Fruit fly (Drosophila melanogaster) whole organism, embryonic: Measurements from ENCODE around the gene rols.

ENCODE experiments used
- Abd-B ChIP-seq: fragments of 200-800 bp; sonication (Bioruptor generic); optimal IDR thresholded peaks from 2 replicates; lab custom pipeline; 2018; ENCODE audit warnings: missing biosample characterization, mild to moderate bottlenecking, missing genetic modification characterization, moderate library complexity
- Adf1 ChIP-seq: fragments of 200-800 bp; sonication (Bioruptor generic); IDR thresholded peaks from 2 replicates; pipeline ENCODE4 v1.3.6; 2022; ENCODE audit warnings: missing biosample characterization, missing genetic modification characterization
- Awh ChIP-seq: fragments of 200-800 bp; sonication (Bioruptor generic); IDR thresholded peaks from 2 replicates; pipeline ENCODE4, ENCODE4 v1.3.6; 2022; ENCODE audit warnings: missing biosample characterization, missing genetic modification characterization
- CG11085 ChIP-seq: fragments of 200-800 bp; sonication (Bioruptor generic); IDR thresholded peaks from 2 replicates; pipeline ENCODE4 v1.3.6; 2022; ENCODE audit warnings: missing biosample characterization, missing genetic modification characterization
- CG11247 ChIP-seq: fragments of 200-800 bp; sonication (Bioruptor generic); IDR thresholded peaks from 2 replicates; pipeline ENCODE4 v1.3.6; 2022; ENCODE audit warnings: missing biosample characterization, missing genetic modification characterization
- CG11398 ChIP-seq: fragments of 200-800 bp; sonication (Bioruptor generic); optimal IDR thresholded peaks from 2 replicates; lab custom pipeline; 2016; ENCODE audit warnings: missing biosample characterization, missing genetic modification characterization
- CG11504 ChIP-seq: fragments of 200-800 bp; sonication (Bioruptor generic); optimal IDR thresholded peaks from 3 replicates; lab custom pipeline; 2019; ENCODE audit warnings: missing biosample characterization, mild to moderate bottlenecking, missing genetic modification characterization, moderate library complexity
- CG12236 ChIP-seq: fragments of 200-800 bp; sonication (Bioruptor generic); optimal IDR thresholded peaks from 2 replicates; lab custom pipeline; 2016; ENCODE audit warnings: missing biosample characterization, missing genetic modification characterization
- CG13123 ChIP-seq: fragments of 200-800 bp; sonication (Bioruptor generic); optimal IDR thresholded peaks from 2 replicates; lab custom pipeline; 2016; ENCODE audit warnings: missing biosample characterization, missing genetic modification characterization
- CG13296 ChIP-seq: fragments of 200-800 bp; sonication (Bioruptor generic); optimal IDR thresholded peaks from 3 replicates; lab custom pipeline; 2018; ENCODE audit warnings: missing biosample characterization, mild to moderate bottlenecking, missing genetic modification characterization
- CG16815 ChIP-seq: fragments of 200-800 bp; sonication (Bioruptor generic); optimal IDR thresholded peaks from 3 replicates; lab custom pipeline; 2017; ENCODE audit warnings: missing biosample characterization, mild to moderate bottlenecking, missing genetic modification characterization
- CG17568 ChIP-seq: fragments of 200-800 bp; sonication (Bioruptor generic); optimal IDR thresholded peaks from 2 replicates; lab custom pipeline; 2018; ENCODE audit warnings: missing biosample characterization, mild to moderate bottlenecking, missing genetic modification characterization, moderate library complexity
- CG18011 ChIP-seq: fragments of 200-800 bp; sonication (Bioruptor generic); optimal IDR thresholded peaks from 2 replicates; lab custom pipeline; 2017; ENCODE audit warnings: missing biosample characterization, missing genetic modification characterization, mild to moderate bottlenecking, moderate library complexity, missing genotype
- CG2129 ChIP-seq: fragments of 200-800 bp; sonication (Bioruptor generic); IDR thresholded peaks from 2 replicates; pipeline ENCODE4 v1.3.6; 2022; ENCODE audit warnings: missing biosample characterization, missing genetic modification characterization; ENCODE audit not compliant: partially characterized antibody
- CG32532 ChIP-seq: fragments of 200-800 bp; sonication (Bioruptor generic); IDR thresholded peaks from 2 replicates; pipeline ENCODE4 v1.3.6; 2022; ENCODE audit warnings: missing biosample characterization, missing genetic modification characterization
- CG4424 ChIP-seq: fragments of 200-800 bp; sonication (Bioruptor generic); optimal IDR thresholded peaks from 3 replicates; lab custom pipeline; 2016; ENCODE audit warnings: missing biosample characterization, missing genetic modification characterization
- CG6272 ChIP-seq: fragments of 200-800 bp; sonication (Bioruptor generic); IDR thresholded peaks from 2 replicates; pipeline ENCODE4 v1.3.6; 2022; ENCODE audit warnings: missing biosample characterization, missing genetic modification characterization
- CG7372 ChIP-seq: fragments of 200-800 bp; sonication (Bioruptor generic); IDR thresholded peaks from 2 replicates; pipeline ENCODE4 v1.3.6; 2022; ENCODE audit warnings: missing biosample characterization, missing genetic modification characterization
- D19A ChIP-seq: fragments of 200-800 bp; optimal IDR thresholded peaks from 3 replicates; lab custom pipeline; 2019; ENCODE audit warnings: missing biosample characterization, mild to moderate bottlenecking, missing genetic modification characterization, moderate library complexity
- Dad ChIP-seq: fragments of 200-800 bp; sonication (Bioruptor generic); optimal IDR thresholded peaks from 3 replicates; lab custom pipeline; 2016; ENCODE audit warnings: missing biosample characterization, missing genetic modification characterization
- Fer1 ChIP-seq: fragments of 200-800 bp; sonication (Bioruptor generic); optimal IDR thresholded peaks from 2 replicates; lab custom pipeline; 2017; ENCODE audit warnings: missing biosample characterization, mild to moderate bottlenecking, missing genetic modification characterization
- Fer3 ChIP-seq: fragments of 200-800 bp; sonication (Bioruptor generic); optimal IDR thresholded peaks from 2 replicates; lab custom pipeline; 2018; ENCODE audit warnings: missing biosample characterization, mild to moderate bottlenecking, missing genetic modification characterization, moderate library complexity
- Gsc ChIP-seq: fragments of 200-800 bp; sonication (Bioruptor generic); IDR thresholded peaks from 2 replicates; pipeline ENCODE4 v1.3.6; 2022; ENCODE audit warnings: missing biosample characterization, missing genetic modification characterization
- Gug ChIP-seq: fragments of 200-800 bp; sonication (Bioruptor generic); IDR thresholded peaks from 4 replicates; pipeline ENCODE4 v1.3.6; 2022; ENCODE audit warnings: missing biosample characterization, missing genetic modification characterization
- HLH4C ChIP-seq: fragments of 200-800 bp; sonication (Bioruptor generic); IDR thresholded peaks from 3 replicates; pipeline ENCODE4 v1.3.6; 2022; ENCODE audit warnings: missing biosample characterization, missing genetic modification characterization; ENCODE audit not compliant: partially characterized antibody
- Hand ChIP-seq: fragments of 200-800 bp; sonication (Bioruptor generic); optimal IDR thresholded peaks from 2 replicates; lab custom pipeline; 2017; ENCODE audit warnings: mild to moderate bottlenecking, missing biosample characterization, missing genetic modification reagents, missing genetic modification characterization
- Hr39 ChIP-seq: fragments of >200 bp; optimal IDR thresholded peaks from 2 replicates; lab custom pipeline; 2017
- MTF-1 ChIP-seq: fragments of 200-800 bp; sonication (Bioruptor generic); optimal IDR thresholded peaks from 2 replicates; lab custom pipeline; 2018; ENCODE audit warnings: missing biosample characterization, mild to moderate bottlenecking, missing genetic modification characterization, borderline replicate concordance
- Nf-YC ChIP-seq: fragments of 200-800 bp; optimal IDR thresholded peaks from 3 replicates; lab custom pipeline; 2019; ENCODE audit warnings: missing biosample characterization, mild to moderate bottlenecking, missing genetic modification characterization, moderate library complexity
- Pdp1 ChIP-seq, 2 experiments: fragments of 200-800 bp; sonication (Bioruptor generic); optimal IDR thresholded peaks; 3 replicates each; lab custom pipeline; 2016; ENCODE audit warnings: missing biosample characterization in 2 of 2, missing genetic modification characterization in 2 of 2, mild to moderate bottlenecking in 1 of 2, moderate library complexity in 1 of 2
- Sin3A ChIP-seq: fragments of >200 bp; optimal IDR thresholded peaks from 2 replicates; lab custom pipeline; 2018
- Six4 ChIP-seq: fragments of 200-800 bp; sonication (Bioruptor generic); optimal IDR thresholded peaks from 2 replicates; lab custom pipeline; 2016; ENCODE audit warnings: missing biosample characterization, missing genetic modification characterization
- amos ChIP-seq: fragments of 200-800 bp; sonication (Bioruptor generic); IDR thresholded peaks from 2 replicates; pipeline ENCODE4 v1.3.6; 2022; ENCODE audit warnings: missing biosample characterization, missing genetic modification characterization; ENCODE audit not compliant: partially characterized antibody
- btn ChIP-seq: fragments of 200-800 bp; sonication (Bioruptor generic); optimal IDR thresholded peaks from 2 replicates; lab custom pipeline; 2016; ENCODE audit warnings: missing biosample characterization, missing genetic modification characterization
- cas ChIP-seq: fragments of 200-800 bp; sonication (Bioruptor generic); IDR thresholded peaks from 2 replicates; pipeline ENCODE4 v1.3.6; 2022; ENCODE audit warnings: missing biosample characterization, missing genetic modification characterization
- corto ChIP-seq: fragments of 200-800 bp; sonication (Bioruptor generic); optimal IDR thresholded peaks from 2 replicates; lab custom pipeline; 2016; ENCODE audit warnings: missing biosample characterization, mild to moderate bottlenecking, missing genetic modification characterization, moderate library complexity
- dan ChIP-seq: fragments of 200-800 bp; sonication (Bioruptor generic); IDR thresholded peaks from 2 replicates; pipeline ENCODE4 v1.3.6; 2022; ENCODE audit warnings: missing biosample characterization, missing genetic modification characterization
- ind ChIP-seq: fragments of 200-800 bp; sonication (Bioruptor generic); optimal IDR thresholded peaks from 3 replicates; lab custom pipeline; 2016; ENCODE audit warnings: missing biosample characterization, missing genetic modification characterization
- inv ChIP-seq: fragments of 200-800 bp; sonication (Bioruptor generic); IDR thresholded peaks from 2 replicates; pipeline ENCODE4 v1.3.6; 2022; ENCODE audit warnings: missing biosample characterization, missing genetic modification characterization; ENCODE audit not compliant: partially characterized antibody
- kah ChIP-seq: fragments of 200-800 bp; sonication (Bioruptor generic); optimal IDR thresholded peaks from 2 replicates; lab custom pipeline; 2018; ENCODE audit warnings: missing biosample characterization, mild to moderate bottlenecking, missing genetic modification characterization
- mld ChIP-seq: fragments of 200-800 bp; sonication (Bioruptor generic); IDR thresholded peaks from 3 replicates; pipeline ENCODE4 v1.3.6; 2022; ENCODE audit warnings: missing biosample characterization, missing genetic modification characterization; ENCODE audit not compliant: partially characterized antibody
- peb ChIP-seq: fragments of 200-800 bp; sonication (Bioruptor generic); IDR thresholded peaks from 2 replicates; pipeline ENCODE4 v1.3.6; 2022; ENCODE audit warnings: missing biosample characterization, missing genetic modification characterization
- pnt ChIP-seq: fragments of 200-800 bp; sonication (Bioruptor generic); optimal IDR thresholded peaks from 3 replicates; lab custom pipeline; 2016; ENCODE audit warnings: missing biosample characterization, missing genetic modification characterization
- psq ChIP-seq: fragments of 200-800 bp; sonication (Bioruptor generic); optimal IDR thresholded peaks from 2 replicates; lab custom pipeline; 2017; ENCODE audit warnings: missing biosample characterization, missing genetic modification characterization
- pum ChIP-seq: fragments of 200-800 bp; sonication (Bioruptor generic); optimal IDR thresholded peaks from 2 replicates; lab custom pipeline; 2016; ENCODE audit warnings: missing biosample characterization, missing genetic modification characterization
- shn ChIP-seq: fragments of 200-800 bp; sonication (Bioruptor generic); optimal IDR thresholded peaks from 3 replicates; lab custom pipeline; 2016; ENCODE audit warnings: missing biosample characterization, missing genetic modification characterization
- tgo ChIP-seq: fragments of 200-800 bp; sonication (Bioruptor generic); IDR thresholded peaks from 3 replicates; pipeline ENCODE4 v1.3.6; 2022; ENCODE audit warnings: missing biosample characterization, missing genetic modification characterization
- wor ChIP-seq: fragments of 200-800 bp; sonication (Bioruptor generic); IDR thresholded peaks from 2 replicates; pipeline ENCODE4 v1.3.6; 2022; ENCODE audit warnings: missing biosample characterization, missing genetic modification characterization
- zfh1 ChIP-seq: fragments of 200-800 bp; sonication (Bioruptor generic); IDR thresholded peaks from 3 replicates; pipeline ENCODE4 v1.3.6; 2022; ENCODE audit warnings: missing biosample characterization, missing genetic modification characterization

rols gene

dm6 chr3L:12111081-12111958 is 46.7 kb upstream of the rols start (continued):
- TF ChIP-seq CG12236 (GFP tag; lab: Kevin White, UChicago): no peak
- no peak for TF ChIP-seq inv (GFP tag; lab: Robert Waterston, UW)
- TF ChIP-seq CG4424 (GFP tag; lab: Kevin White, UChicago): peak; percentile 80
- no peak for TF ChIP-seq pnt (GFP tag; lab: Kevin White, UChicago)
- TF ChIP-seq CG13296 (GFP tag; lab: Kevin White, UChicago): peak; percentile 71
- TF ChIP-seq Abd-B (GFP tag; lab: Kevin White, UChicago): peak; percentile 93
- peak; percentile 87 for TF ChIP-seq D19A (tag; lab: Kevin White, UChicago)
- TF ChIP-seq Dad (GFP tag; lab: Kevin White, UChicago): no peak
- TF ChIP-seq psq: peak; percentile 46
- no peak for TF ChIP-seq amos (GFP tag; lab: Robert Waterston, UW)
- TF ChIP-seq CG7372: peak; percentile 49; the same call in 1 of the 2 replicates
- TF ChIP-seq CG13123 (GFP tag; lab: Kevin White, UChicago): peak; percentile 57
- peak; percentile 34; the same call in 1 of the 2 replicates for TF ChIP-seq peb (GFP tag; lab: Robert Waterston, UW)
- TF ChIP-seq dan: no peak
- peak; percentile 36 for TF ChIP-seq CG11398 (GFP tag; lab: Kevin White, UChicago)
- peak; percentile 33 for TF ChIP-seq shn (GFP tag; lab: Kevin White, UChicago)
- TF ChIP-seq zfh1 (GFP tag; lab: Robert Waterston, UW): peak; percentile 61; the same call in 2 of the 3 replicates
- no peak for TF ChIP-seq btn (GFP tag; lab: Kevin White, UChicago)
- no peak for TF ChIP-seq HLH4C (GFP tag; lab: Robert Waterston, UW)
- TF ChIP-seq CG2129 (GFP tag; lab: Robert Waterston, UW): no peak
- peak in 1 of 2 experiments; percentile 29 for TF ChIP-seq Pdp1 (GFP tag; optimal IDR thresholded peaks at IDR 0.05; lab: Kevin White, UChicago)
- TF ChIP-seq CG11247 (GFP tag; lab: Robert Waterston, UW): no peak; the same call in 1 of the 2 replicates
- TF ChIP-seq Adf1 (GFP tag; lab: Robert Waterston, UW): no peak
- TF ChIP-seq Awh (GFP tag; lab: Robert Waterston, UW): 0 out of 2 replicates have a peak, but pooled peaks have one; percentile 38
- TF ChIP-seq wor: peak; percentile 66
- peak; percentile 63 for TF ChIP-seq CG32532 (GFP tag; lab: Robert Waterston, UW)
- TF ChIP-seq CG17568 (GFP tag; lab: Kevin White, UChicago): no peak
- TF ChIP-seq Gug (GFP tag; lab: Robert Waterston, UW): 0 out of 4 replicates have a peak, but pooled peaks have one; percentile 30
- 0 out of 2 replicates have a peak, but pooled peaks have one; percentile 24 for TF ChIP-seq cas
- peak; percentile 67 for TF ChIP-seq Fer1 (GFP tag; lab: Kevin White, UChicago)
- peak; percentile 69 for TF ChIP-seq CG16815 (GFP tag; lab: Kevin White, UChicago)
- peak; percentile 59 for TF ChIP-seq kah (GFP tag; lab: Kevin White, UChicago)
- TF ChIP-seq MTF-1 (GFP tag; lab: Kevin White, UChicago): peak; percentile 27
- no peak for TF ChIP-seq mld (GFP tag; lab: Robert Waterston, UW)
- no peak for TF ChIP-seq Gsc (GFP tag; lab: Robert Waterston, UW)
- no peak for TF ChIP-seq corto (GFP tag; lab: Kevin White, UChicago)
- peak; percentile 79 for TF ChIP-seq tgo (GFP tag; lab: Robert Waterston, UW)
- no peak for TF ChIP-seq Hr39 (lab: Kevin White, UChicago)
- no peak for TF ChIP-seq CG11085 (GFP tag; lab: Robert Waterston, UW)
- peak; percentile 67 for TF ChIP-seq Nf-YC
- TF ChIP-seq Fer3 (tag; lab: Kevin White, UChicago): peak; percentile 79
- peak; percentile 66 for TF ChIP-seq Six4
- no peak for TF ChIP-seq Sin3A
- TF ChIP-seq pum (GFP tag; lab: Kevin White, UChicago): peak; percentile 13
- no peak for TF ChIP-seq CG6272 (GFP tag; lab: Robert Waterston, UW)
- peak; percentile 93 for TF ChIP-seq CG11504 (tag; lab: Kevin White, UChicago)
- TF ChIP-seq CG18011 (GFP tag; lab: Kevin White, UChicago): no peak
- peak; percentile 67 for TF ChIP-seq ind (GFP tag; lab: Kevin White, UChicago)
- no peak for TF ChIP-seq Hand (GFP tag; lab: Kevin White, UChicago)
